Worm (Caenorhabditis elegans): ENCODE results near the gene F28A12.3.

The F28A12.3 gene

ce11 chrV:8626406-8626805, 14.8 kb downstream of the F28A12.3 start:
- TF ChIP-seq F52B5.7 (tag; optimal IDR thresholded peaks at IDR 0.05), result no peak
- no peak for TF ChIP-seq unc-130 (GFP tag; optimal IDR thresholded peaks at IDR 0.05)
- no peak for TF ChIP-seq rec-8 (tag; optimal IDR thresholded peaks at IDR 0.05)
- no peak for TF ChIP-seq F10E7.11 (tag; optimal IDR thresholded peaks at IDR 0.05)
- TF ChIP-seq Y56A3A.18 (GFP tag; IDR thresholded peaks at IDR 0.05), result no peak
- TF ChIP-seq ccch-3 (GFP tag; optimal IDR thresholded peaks at IDR 0.05), result no peak
- TF ChIP-seq ztf-28 (GFP tag; IDR thresholded peaks at IDR 0.05), result no peak
- TF ChIP-seq Y53G8AR.9 (GFP tag; conservative IDR thresholded peaks at IDR 0.05), result no peak
- no peak for TF ChIP-seq egl-44 (GFP tag; IDR thresholded peaks at IDR 0.05)
- TF ChIP-seq ceh-79 (tag; optimal IDR thresholded peaks at IDR 0.05), result no peak
- TF ChIP-seq sdz-38 (tag; optimal IDR thresholded peaks at IDR 0.05), result no peak
- no peak for TF ChIP-seq lir-1 (GFP tag; conservative IDR thresholded peaks at IDR 0.05)
- no peak for TF ChIP-seq B0336.3 (GFP tag; IDR thresholded peaks at IDR 0.05)
- TF ChIP-seq madf-6 (GFP tag; IDR thresholded peaks at IDR 0.05), result no peak

ce11 chrV:8623754-8624153, 17.4 kb downstream of the F28A12.3 start, which contains the start of gene F41E6.17:
Gene F41E6.17 (plus strand): TSS chrV:8624101.
- TF ChIP-seq ztf-22 (GFP tag; optimal IDR thresholded peaks at IDR 0.05), result no peak
- no peak for TF ChIP-seq mcd-1 (GFP tag; IDR thresholded peaks at IDR 0.05)
- no peak for TF ChIP-seq lag-1 (GFP tag; IDR thresholded peaks at IDR 0.05)
- no peak for TF ChIP-seq nhr-120 (GFP tag; IDR thresholded peaks at IDR 0.05)
- no peak for TF ChIP-seq madf-8 (GFP tag; conservative IDR thresholded peaks at IDR 0.05)
- no peak for TF ChIP-seq K11D2.4 (GFP tag; IDR thresholded peaks at IDR 0.05)
- TF ChIP-seq B0019.2 (GFP tag; conservative IDR thresholded peaks at IDR 0.05), result no peak
- no peak for TF ChIP-seq F52B5.7 (tag; optimal IDR thresholded peaks at IDR 0.05)
- TF ChIP-seq hsf-1 (GFP tag; IDR thresholded peaks at IDR 0.05), result no peak
- TF ChIP-seq T26A5.8 (tag; optimal IDR thresholded peaks at IDR 0.05), result no peak
- no peak for TF ChIP-seq ceh-27 (GFP tag; optimal IDR thresholded peaks at IDR 0.05)
- TF ChIP-seq aptf-3 (GFP tag; IDR thresholded peaks at IDR 0.05), result no peak
- no peak for TF ChIP-seq rec-8 (tag; optimal IDR thresholded peaks at IDR 0.05)
- no peak for TF ChIP-seq sdz-38 (tag; optimal IDR thresholded peaks at IDR 0.05)
- TF ChIP-seq C17E4.6 (GFP tag; IDR thresholded peaks at IDR 0.05), result no peak
- no peak for TF ChIP-seq dpl-1 (GFP tag; optimal IDR thresholded peaks at IDR 0.05)
- no peak for TF ChIP-seq F10E7.11 (tag; optimal IDR thresholded peaks at IDR 0.05)
- no peak for TF ChIP-seq B0261.1 (tag; optimal IDR thresholded peaks at IDR 0.05)
- TF ChIP-seq F57A8.1 (GFP tag; optimal IDR thresholded peaks at IDR 0.05), result no peak
- no peak for TF ChIP-seq atf-7 (tag; optimal IDR thresholded peaks at IDR 0.05)

- TF ChIP-seq zfh-2 (GFP tag; conservative IDR thresholded peaks at IDR 0.05) (no peak), attf-3 (GFP tag; conservative IDR thresholded peaks at IDR 0.05) (no peak), F23B12.7 (tag; optimal IDR thresholded peaks at IDR 0.05; ENCODE audit: insufficient read depth) (no peak), athp-1 (tag; optimal IDR thresholded peaks at IDR 0.05) (no peak), ets-4 (GFP tag; optimal IDR thresholded peaks at IDR 0.05) (no peak), lsl-1 (GFP tag; optimal IDR thresholded peaks at IDR 0.05) (no peak), nfya-1 (tag; optimal IDR thresholded peaks at IDR 0.05; ENCODE audit: borderline replicate concordance, insufficient read depth) (no peak), F52B5.7 (tag; optimal IDR thresholded peaks at IDR 0.05) (no peak), F37B4.10 (GFP tag; IDR thresholded peaks at IDR 0.05) (no peak)
Measured at ce11 chrV:8622314-8622713, 18.9 kb downstream of the F28A12.3 start, which contains the start of gene F41E6.1. Gene F41E6.1 (plus strand): TSS chrV:8622614.
